Fruit fly (Drosophila melanogaster) ovary, adult (tissue): ENCODE data around the gene bon.

Source experiments
- CG17801 ChIP-seq: fragments of 200-800 bp; optimal IDR thresholded peaks from 2 replicates; lab custom pipeline; 2019; ENCODE audit warnings: missing biosample characterization, mild to moderate bottlenecking, missing genetic modification characterization, moderate library complexity; ENCODE audit not compliant: partially characterized antibody

The bon gene

DNA sequence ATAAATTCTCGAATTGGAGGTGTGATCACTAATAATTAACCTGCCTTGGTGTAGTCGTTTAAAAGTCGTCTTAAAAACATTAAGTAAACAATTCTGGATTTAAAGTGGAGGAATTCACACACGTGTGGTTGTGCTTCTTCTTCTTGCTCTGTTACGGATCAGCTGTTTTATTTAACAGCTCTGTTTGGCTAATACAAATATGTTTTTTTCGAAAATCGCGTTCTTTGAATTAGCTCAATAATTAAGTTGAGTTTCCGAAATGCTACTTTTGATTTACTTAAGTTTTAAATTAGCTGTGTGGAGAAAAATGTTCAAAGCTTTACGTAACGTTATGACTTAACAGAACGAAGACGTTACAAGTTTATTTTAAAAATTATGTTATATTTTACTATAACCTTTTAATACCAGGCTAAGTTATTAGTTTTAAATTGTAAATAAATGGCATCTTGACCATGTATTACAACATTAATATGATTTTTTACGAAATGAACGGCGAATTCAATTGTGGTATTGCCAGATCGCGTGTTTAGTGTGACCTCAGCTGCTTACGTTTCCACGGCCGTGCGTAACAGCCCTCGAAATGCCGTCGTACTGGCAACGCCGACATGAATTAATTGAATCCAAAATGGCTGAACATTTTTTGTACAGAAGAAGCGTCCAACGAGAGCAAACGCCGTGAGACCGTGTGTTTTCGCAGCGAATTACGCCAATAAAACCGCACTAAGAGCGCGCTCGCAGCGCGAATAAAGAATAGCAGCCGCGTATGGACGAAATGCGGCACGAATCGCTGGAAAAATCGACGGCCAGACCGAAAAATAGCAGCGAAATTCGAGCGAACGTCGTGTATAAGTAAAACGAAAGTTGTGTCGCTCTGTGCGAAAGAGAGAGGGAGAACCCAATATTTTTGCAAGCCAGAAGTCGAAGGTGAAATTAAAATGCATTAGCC, at the start of gene bon, which contains the start of gene Pus1:
Gene bon, plus strand, starts transcription at position 623 of the 946 bp plus-strand sequence.
Gene Pus1, minus strand, starts transcription at position 155 of the 946 bp plus-strand sequence.
- TF ChIP-seq CG17801 (GFP tag; lab: Kevin White, UChicago) = peak; percentile 35

DNA sequence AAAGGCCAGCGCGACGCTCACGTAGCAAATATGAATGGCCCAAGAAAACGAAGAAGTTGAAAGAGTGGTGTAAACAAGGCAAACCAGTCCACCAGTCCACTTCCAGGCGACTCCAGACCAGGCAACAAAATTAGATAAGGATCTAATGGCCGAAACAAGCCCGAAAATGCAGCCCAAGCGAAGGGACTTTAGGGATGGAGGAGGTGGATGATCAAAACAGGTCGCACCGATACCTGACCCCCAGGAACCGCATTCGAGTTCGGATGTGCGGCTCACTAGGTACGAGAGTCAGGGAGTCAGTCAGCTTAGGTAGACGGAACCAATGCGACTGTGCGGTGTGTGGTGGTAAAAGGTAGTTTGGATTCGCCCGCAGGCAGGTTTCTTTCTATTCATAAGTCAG, 49.7 kb upstream of the bon start:
- no peak for TF ChIP-seq CG17801 (GFP tag; lab: Kevin White, UChicago)

DNA sequence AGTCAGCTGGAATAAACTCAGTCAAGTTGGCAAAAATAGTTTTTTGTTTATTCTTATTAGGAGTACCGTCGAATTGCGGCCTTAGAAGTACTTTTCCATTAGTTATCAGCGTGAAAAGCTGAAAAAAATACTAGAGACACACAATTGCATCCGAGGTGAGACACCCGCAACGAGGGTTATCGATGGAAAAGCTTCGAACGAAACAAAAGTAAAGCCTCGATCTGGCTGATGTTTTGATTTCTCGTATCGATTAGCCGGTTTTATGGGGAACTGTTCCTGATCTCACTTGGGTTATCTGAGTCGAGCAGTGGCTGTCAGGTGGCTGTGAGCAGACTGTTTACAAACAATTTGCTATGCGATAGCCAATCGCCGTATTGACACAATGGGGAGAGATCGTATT, 49.2 kb upstream of the bon start:
- no peak for TF ChIP-seq CG17801 (GFP tag; lab: Kevin White, UChicago)

DNA sequence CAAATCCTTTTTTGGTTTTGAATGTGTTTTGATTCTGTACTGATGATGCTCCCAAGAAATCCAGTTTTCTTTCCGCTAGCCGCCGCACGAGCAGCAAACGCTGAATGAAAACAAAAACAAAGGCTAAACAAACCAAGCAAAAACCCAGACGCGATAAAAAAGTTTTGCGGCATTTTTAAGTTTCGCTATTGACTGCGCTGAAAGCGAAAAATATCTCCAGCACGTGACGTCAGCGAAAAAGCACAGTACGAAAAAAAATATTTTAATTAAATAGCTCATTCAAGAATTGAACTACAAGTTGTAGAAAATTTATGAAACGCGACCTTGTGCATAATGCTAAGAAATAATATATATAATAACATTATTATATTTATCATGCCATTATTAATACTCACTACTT, 48.0 kb upstream of the bon start:
- TF ChIP-seq CG17801 (GFP tag; lab: Kevin White, UChicago) = no peak

DNA sequence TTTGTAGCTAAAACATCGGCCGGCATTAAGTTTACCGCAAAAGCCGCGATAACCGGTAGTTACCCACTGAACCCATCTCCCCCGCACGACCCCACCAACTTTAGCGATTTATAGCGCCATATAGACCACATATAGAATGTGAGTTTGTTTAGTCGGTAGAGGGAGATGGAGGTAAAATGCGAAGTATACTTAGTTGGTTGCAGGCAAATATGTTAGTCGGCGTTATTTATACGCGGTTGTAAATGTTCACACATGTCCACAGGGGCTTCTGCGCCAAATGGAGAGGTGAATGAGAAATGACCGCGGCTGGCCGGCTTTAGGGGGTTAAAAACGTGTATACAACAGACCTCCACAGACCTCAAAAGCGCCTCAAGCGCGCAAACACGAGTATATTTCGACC, 47.3 kb upstream of the bon start:
- no peak for TF ChIP-seq CG17801 (GFP tag; lab: Kevin White, UChicago)

DNA sequence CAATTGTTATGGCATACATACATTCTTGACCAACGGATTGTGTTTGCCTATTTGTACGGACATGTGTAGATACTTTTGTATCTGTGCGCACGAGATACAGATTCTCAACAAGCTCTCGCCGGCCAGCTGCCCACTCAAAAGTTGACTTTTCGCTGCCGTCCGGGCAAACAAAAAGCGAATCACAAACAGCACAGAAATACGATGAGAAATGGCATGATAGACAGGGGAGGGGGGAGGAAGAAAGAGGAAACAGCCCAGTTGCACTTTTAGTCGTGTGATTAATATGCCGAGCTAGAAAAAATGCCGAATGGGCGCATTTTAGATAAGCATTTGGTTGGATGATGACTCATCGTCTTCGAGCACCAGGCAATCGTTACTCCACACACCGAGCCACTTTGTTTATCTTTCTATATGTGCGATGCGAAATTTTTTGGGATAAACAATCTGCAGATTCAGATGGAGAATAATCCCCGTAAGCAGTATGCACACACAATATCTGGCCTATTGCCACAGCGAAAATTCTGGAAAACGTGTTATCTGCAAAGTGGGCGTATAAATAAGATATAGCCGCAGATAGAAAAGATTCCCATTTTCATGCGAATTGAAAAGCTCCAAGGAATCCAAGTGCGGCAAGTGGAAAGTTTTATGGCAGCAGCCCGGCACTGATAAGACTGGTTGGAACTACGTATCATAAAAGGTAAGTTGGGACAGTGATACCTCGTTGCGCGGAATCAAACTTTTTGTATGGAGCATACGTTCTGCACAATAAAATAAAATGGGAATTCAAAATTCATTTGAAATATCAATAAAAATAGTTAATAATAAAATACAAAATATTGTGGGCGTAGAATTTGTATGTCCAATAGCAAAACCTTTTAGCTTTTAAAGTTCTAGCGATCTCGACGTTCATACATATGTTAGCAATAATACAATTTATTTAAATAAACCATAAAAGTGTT, 46.0 kb upstream of the bon start:
- no peak for TF ChIP-seq CG17801 (GFP tag; lab: Kevin White, UChicago)

DNA sequence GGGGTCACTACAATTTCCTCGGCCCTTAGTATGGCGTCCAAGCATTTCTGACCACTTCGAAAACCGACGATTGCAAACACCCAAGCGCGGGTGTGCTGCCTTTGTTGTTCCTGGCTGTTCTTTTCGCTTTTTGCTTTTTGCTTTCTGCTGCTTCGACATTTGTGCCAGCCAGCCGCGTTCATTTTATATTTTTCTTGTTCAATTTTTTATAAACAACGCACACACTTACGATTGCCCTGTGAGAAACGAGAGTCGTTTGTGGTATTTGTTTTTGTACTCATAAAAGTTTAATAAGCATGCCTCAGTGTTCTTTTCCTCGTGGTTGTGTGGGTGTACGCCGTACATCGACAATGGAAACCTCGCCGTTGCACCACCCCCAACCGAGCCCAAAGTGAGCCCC, 45.2 kb upstream of the bon start:
- no peak for TF ChIP-seq CG17801 (GFP tag; lab: Kevin White, UChicago)

DNA sequence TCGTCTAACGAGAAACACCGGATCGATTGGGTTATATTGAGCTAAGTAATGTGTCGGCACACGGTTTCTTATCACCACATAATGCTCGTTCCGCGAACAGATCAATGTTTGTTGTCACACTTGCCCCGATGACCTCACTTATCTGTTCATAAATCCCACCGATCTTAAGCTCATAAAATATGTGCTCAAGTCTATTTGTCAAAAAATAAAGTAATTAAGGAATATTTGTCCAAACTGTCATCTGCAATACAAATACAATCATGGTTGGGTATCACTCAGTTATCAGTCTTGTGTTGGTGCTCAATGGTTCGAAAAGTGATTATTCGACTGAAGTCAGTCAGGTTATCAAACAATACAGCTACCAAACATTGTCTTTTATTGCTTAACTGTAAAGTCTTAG, 44.7 kb upstream of the bon start:
- TF ChIP-seq CG17801 (GFP tag; lab: Kevin White, UChicago) = no peak

DNA sequence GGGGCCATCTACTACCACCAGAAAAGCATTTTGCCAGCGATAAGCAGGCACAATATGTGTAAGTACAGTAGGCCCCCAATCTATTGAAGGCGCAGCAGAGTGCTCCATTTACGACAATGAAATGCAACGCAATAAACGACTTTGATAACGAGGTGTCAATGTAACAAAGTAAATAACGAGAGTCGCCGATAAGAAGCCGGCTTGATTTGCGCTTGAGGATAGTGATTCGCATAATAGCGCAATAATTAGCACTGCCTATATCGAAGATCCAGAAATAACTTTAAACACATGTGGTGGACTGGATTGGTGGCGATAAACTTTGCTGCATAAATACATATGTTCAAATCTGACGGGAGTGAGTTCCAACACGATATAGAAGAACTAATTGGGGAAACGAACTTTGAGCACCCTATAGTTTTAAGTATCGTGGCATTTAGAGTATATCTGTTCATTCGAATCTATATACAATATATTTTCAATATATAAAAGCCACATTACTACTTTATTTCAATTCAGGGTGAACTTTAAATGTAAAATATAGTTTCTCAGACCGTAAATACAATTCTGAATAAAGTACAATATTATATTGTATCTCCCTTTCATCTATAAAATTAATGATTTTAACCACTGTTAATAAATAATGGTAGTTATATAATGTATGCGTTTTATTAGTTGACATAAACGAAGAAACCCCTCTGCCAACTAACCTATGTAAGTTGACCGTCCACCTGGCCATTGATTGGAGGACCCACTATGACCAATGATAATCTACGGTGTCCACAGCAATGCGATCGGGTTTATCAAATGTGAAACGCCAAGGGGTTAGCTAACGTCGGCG, 43.7 kb upstream of the bon start:
- no peak for TF ChIP-seq CG17801 (GFP tag; lab: Kevin White, UChicago)

DNA sequence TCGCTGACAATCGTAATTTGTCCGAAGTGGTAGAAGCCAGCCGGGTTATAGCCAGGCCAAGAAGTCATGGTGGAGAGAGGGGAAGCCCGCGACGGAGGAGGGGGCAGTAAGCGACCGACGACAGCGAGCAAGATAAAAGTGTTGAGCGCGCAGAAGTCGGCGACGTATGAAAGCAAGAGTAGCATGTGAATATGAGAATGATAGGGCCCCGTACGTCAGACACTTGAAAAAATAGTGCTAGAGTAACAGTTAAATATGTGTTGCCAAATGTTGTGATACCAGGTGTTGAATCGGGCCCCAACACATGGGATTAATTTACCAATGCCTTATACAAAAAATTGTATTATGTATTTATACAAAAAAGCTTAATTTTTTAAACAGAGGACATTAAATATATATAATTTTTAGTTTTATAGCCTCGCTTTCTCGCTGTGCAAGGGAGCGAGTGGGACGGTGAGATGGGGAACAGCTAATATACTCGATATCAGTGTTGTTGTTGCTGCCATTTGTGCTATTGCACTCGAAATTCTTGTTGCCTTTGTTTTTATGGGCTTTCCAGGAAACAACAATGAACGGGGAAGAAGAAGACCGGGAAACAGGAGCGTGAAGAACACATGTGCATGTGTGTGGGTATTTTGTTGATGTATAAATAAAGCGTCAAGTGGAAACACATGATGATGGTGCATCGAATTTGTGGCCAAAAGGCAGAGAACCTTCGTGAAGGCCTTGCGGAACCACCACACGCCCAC, 42.9 kb upstream of the bon start:
- peak; percentile 91 for TF ChIP-seq CG17801 (GFP tag; lab: Kevin White, UChicago)

DNA sequence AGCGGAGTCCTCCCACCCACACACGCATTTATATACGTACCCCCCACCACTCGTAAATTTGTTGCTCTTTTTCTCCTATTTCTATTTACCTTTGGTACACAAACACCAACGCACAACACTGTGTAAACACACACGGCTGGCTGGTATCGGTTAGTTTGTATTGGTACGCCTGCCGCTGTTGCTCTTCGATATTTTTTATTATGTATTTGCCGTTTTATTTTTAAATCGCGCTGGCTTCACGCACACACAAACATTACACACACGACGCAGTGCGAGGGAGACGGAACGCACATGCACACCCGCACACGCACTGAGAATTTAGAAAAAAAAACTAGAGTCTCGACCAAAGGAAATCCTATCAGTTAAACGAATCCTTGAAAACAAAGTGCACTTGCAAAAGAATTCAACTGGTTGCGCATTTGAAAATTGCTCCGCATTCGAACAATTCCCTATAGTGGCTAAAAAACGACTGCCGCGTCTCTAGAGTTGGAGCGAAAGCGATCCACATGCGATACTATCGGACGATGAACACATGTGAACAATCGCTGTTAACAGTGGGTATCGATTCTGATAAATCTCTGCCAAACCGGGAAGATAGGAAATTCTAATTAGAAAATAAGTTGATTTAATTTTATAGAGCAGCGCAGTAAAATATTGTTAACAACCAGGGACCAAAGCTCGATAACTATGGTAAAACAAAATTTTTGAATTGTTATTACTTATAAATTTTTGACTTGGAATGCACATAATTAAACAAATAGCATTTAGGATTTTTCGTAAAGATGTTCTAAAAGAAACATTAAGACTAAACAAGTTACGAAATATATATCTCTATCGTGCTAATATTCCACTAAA, 42.1 kb upstream of the bon start:
- peak; percentile 50 for TF ChIP-seq CG17801 (GFP tag; lab: Kevin White, UChicago)

DNA sequence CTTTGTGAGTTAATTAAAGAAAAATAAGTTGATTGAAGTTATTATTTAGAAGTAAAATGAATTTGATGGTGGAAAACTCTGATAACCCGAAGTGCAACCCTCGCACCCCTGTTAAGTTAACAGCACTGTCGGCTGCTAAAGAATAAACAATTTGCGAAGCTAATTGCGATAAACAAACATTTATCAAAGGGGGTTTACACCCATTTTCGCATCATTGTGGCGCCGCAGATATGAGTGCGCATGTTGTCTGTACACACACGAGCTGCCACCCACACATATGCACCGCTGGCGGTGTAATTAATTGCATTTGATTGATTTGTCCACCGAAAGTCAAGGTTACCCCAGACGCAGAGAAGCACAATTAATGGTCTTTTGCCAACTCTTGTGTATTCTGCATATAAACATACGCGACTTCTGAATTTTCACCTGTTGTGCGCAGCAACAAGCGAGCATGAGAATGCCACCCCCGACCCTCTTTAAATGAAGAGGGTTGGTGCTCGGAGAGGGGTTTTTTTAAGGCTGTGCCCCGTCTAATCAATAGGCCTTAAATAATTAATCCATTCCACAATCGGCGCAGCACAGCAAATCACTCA, 41.4 kb upstream of the bon start:
- TF ChIP-seq CG17801 (GFP tag; lab: Kevin White, UChicago) = no peak
